Worm (Caenorhabditis elegans) whole organism, L3 larva: ENCODE data around the gene fbxa-10.

Experiments
- R02D3.7 ChIP-seq: fragments of 150-350 bp; optimal IDR thresholded peaks from 2 replicates; lab custom pipeline; 2014; ENCODE audit warnings: missing biosample characterization, missing genetic modification characterization
- ZK546.5 ChIP-seq: sonication (generic microtip); optimal IDR thresholded peaks from 2 replicates; lab custom pipeline; 2017; ENCODE audit warnings: missing biosample characterization, missing genetic modification characterization
- aly-2 ChIP-seq: fragments of 150-350 bp; optimal IDR thresholded peaks from 2 replicates; lab custom pipeline; 2014; ENCODE audit warnings: missing biosample characterization, missing genetic modification characterization
- ceh-16 ChIP-seq: sonication (generic microtip); optimal IDR thresholded peaks from 2 replicates; lab custom pipeline; 2017; ENCODE audit warnings: missing biosample characterization, missing genetic modification characterization
- ceh-28 ChIP-seq: fragments of 150-350 bp; optimal IDR thresholded peaks from 2 replicates; lab custom pipeline; 2014; ENCODE audit warnings: missing biosample characterization, missing genetic modification reagents, missing genetic modification characterization
- ceh-82 ChIP-seq: fragments of 150-350 bp; optimal IDR thresholded peaks from 2 replicates; lab custom pipeline; 2014; ENCODE audit warnings: missing biosample characterization, missing genetic modification characterization
- ceh-9 ChIP-seq: sonication (generic microtip); optimal IDR thresholded peaks from 2 replicates; lab custom pipeline; 2018; ENCODE audit warnings: missing biosample characterization, missing genetic modification characterization
- daf-12 ChIP-seq: fragments of 150-350 bp; optimal IDR thresholded peaks from 2 replicates; lab custom pipeline; 2014; ENCODE audit warnings: missing biosample characterization, missing genetic modification reagents, missing genetic modification characterization
- egl-5 ChIP-seq: fragments of 150-350 bp; optimal IDR thresholded peaks from 2 replicates; lab custom pipeline; 2017; ENCODE audit warnings: missing biosample characterization, missing genetic modification reagents, missing genetic modification characterization, inconsistent platforms
- elt-1 ChIP-seq: fragments of 150-350 bp; optimal IDR thresholded peaks from 2 replicates; lab custom pipeline; 2014; ENCODE audit warnings: missing biosample characterization, missing genetic modification characterization
- elt-2 ChIP-seq: sonication (generic microtip); optimal IDR thresholded peaks from 2 replicates; lab custom pipeline; 2016; ENCODE audit warnings: missing genetic modification reagents, mild to moderate bottlenecking, missing genetic modification characterization, missing compliant biosample characterization
- fkh-10 ChIP-seq: sonication (generic microtip); optimal IDR thresholded peaks from 2 replicates; lab custom pipeline; 2017; ENCODE audit warnings: missing biosample characterization, missing genetic modification reagents, missing genetic modification characterization
- fos-1 ChIP-seq: fragments of 150-350 bp; optimal IDR thresholded peaks from 2 replicates; lab custom pipeline; 2014; ENCODE audit warnings: missing biosample characterization, missing genetic modification characterization
- hmg-11 ChIP-seq: sonication (generic microtip); optimal IDR thresholded peaks from 2 replicates; lab custom pipeline; 2016; ENCODE audit warnings: missing genetic modification characterization, missing compliant biosample characterization
- jun-1 ChIP-seq: fragments of 150-350 bp; optimal IDR thresholded peaks from 2 replicates; lab custom pipeline; 2014; ENCODE audit warnings: missing biosample characterization, missing genetic modification reagents, missing genetic modification characterization
- lin-15B ChIP-seq: fragments of 150-350 bp; optimal IDR thresholded peaks from 2 replicates; lab custom pipeline; 2014; ENCODE audit warnings: missing biosample characterization, missing genetic modification characterization
- lin-39 ChIP-seq: fragments of 150-350 bp; optimal IDR thresholded peaks from 2 replicates; lab custom pipeline; 2018; ENCODE audit warnings: missing biosample characterization, missing genetic modification reagents, missing genetic modification characterization
- mml-1 ChIP-seq: fragments of 150-350 bp; sonication (generic microtip); optimal IDR thresholded peaks from 3 replicates; lab custom pipeline; 2014; ENCODE audit warnings: missing biosample characterization, missing genetic modification characterization
- nfya-1 ChIP-seq: sonication (generic microtip); optimal IDR thresholded peaks from 2 replicates; lab custom pipeline; 2017; ENCODE audit warnings: missing genetic modification characterization, mild to moderate bottlenecking, missing compliant biosample characterization, antibody characterized with exemption, moderate library complexity; ENCODE audit not compliant: insufficient read depth
- nhr-11 ChIP-seq: fragments of 150-350 bp; optimal IDR thresholded peaks from 2 replicates; lab custom pipeline; 2014; ENCODE audit warnings: missing biosample characterization, missing genetic modification characterization
- nhr-12 ChIP-seq: fragments of 150-350 bp; optimal IDR thresholded peaks from 2 replicates; lab custom pipeline; 2014; ENCODE audit warnings: missing biosample characterization, missing genetic modification characterization
- nhr-25 ChIP-seq: sonication (generic microtip); optimal IDR thresholded peaks from 2 replicates; lab custom pipeline; 2017; ENCODE audit warnings: missing biosample characterization, missing genetic modification characterization
- nhr-43 ChIP-seq: sonication (generic microtip); optimal IDR thresholded peaks from 2 replicates; lab custom pipeline; 2016; ENCODE audit warnings: mild to moderate bottlenecking, missing genetic modification characterization, missing compliant biosample characterization; ENCODE audit not compliant: poor library complexity, severe bottlenecking
- nhr-77 ChIP-seq: fragments of 150-350 bp; optimal IDR thresholded peaks from 2 replicates; lab custom pipeline; 2014; ENCODE audit warnings: missing biosample characterization, missing genetic modification characterization
- pha-4 ChIP-seq: fragments of 150-350 bp; optimal IDR thresholded peaks from 2 replicates; lab custom pipeline; 2014; ENCODE audit warnings: missing biosample characterization, missing genetic modification reagents, missing genetic modification characterization
- pqm-1 ChIP-seq: fragments of 150-350 bp; optimal IDR thresholded peaks from 2 replicates; lab custom pipeline; 2017; ENCODE audit warnings: missing biosample characterization, missing genetic modification characterization, inconsistent platforms
- tbx-2 ChIP-seq: sonication (generic microtip); optimal IDR thresholded peaks from 2 replicates; lab custom pipeline; 2016; ENCODE audit warnings: mild to moderate bottlenecking, missing genetic modification characterization, missing compliant biosample characterization
- unc-39 ChIP-seq: sonication (generic microtip); optimal IDR thresholded peaks from 4 replicates; lab custom pipeline; 2017; ENCODE audit warnings: missing biosample characterization, missing genetic modification characterization
- unc-62 ChIP-seq: fragments of 150-350 bp; sonication (generic microtip); optimal IDR thresholded peaks from 4 replicates; lab custom pipeline; 2014; ENCODE audit warnings: missing biosample characterization, missing genetic modification reagents, missing genetic modification characterization

The fbxa-10 gene

ce11 chrIII:966259-966658 lies 14.1 kb downstream of the fbxa-10 start:
- TF ChIP-seq pqm-1 (tag; lab: Kevin White, UChicago): no peak

ce11 chrIII:970928-971327 lies 18.7 kb downstream of the fbxa-10 start:
- TF ChIP-seq lin-15B (tag; lab: Kevin White, UChicago): no peak
- TF ChIP-seq ZK546.5 (tag; lab: Kevin White, UChicago): no peak
- TF ChIP-seq nhr-12: no peak
- no peak for TF ChIP-seq nhr-77 (tag; lab: Kevin White, UChicago)
- no peak for TF ChIP-seq mml-1 (tag; lab: Kevin White, UChicago)
- no peak for TF ChIP-seq elt-1 (tag; lab: Kevin White, UChicago)
- TF ChIP-seq nhr-25: no peak
- TF ChIP-seq ceh-16 (tag; lab: Kevin White, UChicago): no peak
- TF ChIP-seq unc-62 (GFP tag; lab: Kevin White, UChicago): no peak
- TF ChIP-seq nfya-1 (tag; lab: Kevin White, UChicago): no peak
- no peak for TF ChIP-seq fkh-10 (GFP tag; lab: Kevin White, UChicago)
- TF ChIP-seq jun-1 (tag; lab: Kevin White, UChicago): no peak

ce11 chrIII:978889-979288 lies 26.7 kb downstream of the fbxa-10 start:
- TF ChIP-seq pha-4 (tag; lab: Kevin White, UChicago): no peak
- no peak for TF ChIP-seq fkh-10 (GFP tag; lab: Kevin White, UChicago)
- no peak for TF ChIP-seq nhr-77 (tag; lab: Kevin White, UChicago)
- TF ChIP-seq unc-62 (GFP tag; lab: Kevin White, UChicago): no peak
- no peak for TF ChIP-seq elt-1 (tag; lab: Kevin White, UChicago)
- TF ChIP-seq egl-5 (tag; lab: Kevin White, UChicago): no peak
- no peak for TF ChIP-seq ceh-28 (tag; lab: Kevin White, UChicago)
- no peak for TF ChIP-seq ceh-82 (tag; lab: Kevin White, UChicago)
- no peak for TF ChIP-seq R02D3.7 (tag; lab: Kevin White, UChicago)
- no peak for TF ChIP-seq aly-2 (tag; lab: Kevin White, UChicago)
- TF ChIP-seq mml-1 (tag; lab: Kevin White, UChicago): no peak
- no peak for TF ChIP-seq elt-2 (tag; lab: Kevin White, UChicago)
- TF ChIP-seq nhr-11 (tag; lab: Kevin White, UChicago): no peak
- TF ChIP-seq fos-1 (tag; lab: Kevin White, UChicago): no peak
- TF ChIP-seq nfya-1 (tag; lab: Kevin White, UChicago): no peak
- no peak for TF ChIP-seq ceh-16 (tag; lab: Kevin White, UChicago)
- no peak for TF ChIP-seq jun-1 (tag; lab: Kevin White, UChicago)
- no peak for TF ChIP-seq nhr-25
- TF ChIP-seq lin-15B (tag; lab: Kevin White, UChicago): no peak
- TF ChIP-seq unc-39 (tag; lab: Kevin White, UChicago): no peak

ce11 chrIII:981960-982359 lies 29.8 kb downstream of the fbxa-10 start:
- TF ChIP-seq pqm-1 (tag; lab: Kevin White, UChicago): no peak
- TF ChIP-seq nfya-1 (tag; lab: Kevin White, UChicago): peak; percentile 77
- TF ChIP-seq nhr-25: peak; percentile 1
- TF ChIP-seq lin-39: peak; percentile 70
- TF ChIP-seq aly-2 (tag; lab: Kevin White, UChicago): no peak
- TF ChIP-seq hmg-11 (tag; lab: Kevin White, UChicago): peak; percentile 55
- TF ChIP-seq ceh-28 (tag; lab: Kevin White, UChicago): peak; percentile 89
- TF ChIP-seq elt-2 (tag; lab: Kevin White, UChicago): peak; percentile 45
- no peak for TF ChIP-seq nhr-43

DNA sequence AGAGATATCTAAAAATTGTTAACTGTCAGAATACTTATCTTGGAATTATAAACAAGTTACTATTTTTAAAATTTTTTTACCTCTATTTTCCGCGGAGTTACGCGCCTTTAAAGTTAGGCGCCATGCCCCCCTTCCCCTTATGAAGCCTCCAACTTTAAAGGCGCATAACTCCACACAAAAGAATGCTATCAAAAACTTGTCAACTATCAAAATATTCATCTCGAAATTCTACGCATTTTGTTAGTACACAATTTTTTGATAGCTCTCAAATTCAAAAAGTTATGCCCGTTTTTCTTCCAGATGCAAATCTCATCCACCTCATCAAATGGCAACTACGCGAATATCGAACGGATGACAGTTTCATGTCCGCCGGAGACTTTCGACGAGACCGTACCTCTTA lies 30.8 kb downstream of the fbxa-10 start, which contains the start of gene tbc-10:
TSS of gene tbc-10 (plus strand) at position 301 of the 400 bp plus-strand sequence.
- no peak for TF ChIP-seq nfya-1 (tag; lab: Kevin White, UChicago)
- TF ChIP-seq pqm-1 (tag; lab: Kevin White, UChicago): no peak
- TF ChIP-seq hmg-11 (tag; lab: Kevin White, UChicago): no peak
- no peak for TF ChIP-seq tbx-2 (tag; lab: Kevin White, UChicago)
- no peak for TF ChIP-seq ceh-9 (tag; lab: Kevin White, UChicago)
- TF ChIP-seq fos-1 (tag; lab: Kevin White, UChicago): no peak
- TF ChIP-seq fkh-10 (GFP tag; lab: Kevin White, UChicago): no peak
- TF ChIP-seq unc-39 (tag; lab: Kevin White, UChicago): no peak
- no peak for TF ChIP-seq daf-12

- no peak for TF ChIP-seq mml-1 (tag; lab: Kevin White, UChicago)
- TF ChIP-seq fkh-10 (GFP tag; lab: Kevin White, UChicago): peak; percentile 84
Observed at ce11 chrIII:989558-989957, 37.4 kb downstream of the fbxa-10 start.
